Worm (Caenorhabditis elegans): ENCODE measurements around the gene ssp-33.

ce11 chrV:14726596-14726995, 15.4 kb downstream of the ssp-33 start, which contains the start of gene Y50E8A.1:
- no peak for TF ChIP-seq ref-1 (GFP tag; conservative IDR thresholded peaks at IDR 0.05)
- no peak for TF ChIP-seq ztf-23 (GFP tag; IDR thresholded peaks at IDR 0.05)
- no peak for TF ChIP-seq flt-1 (GFP tag; IDR thresholded peaks at IDR 0.05)
- TF ChIP-seq tab-1 (GFP tag; IDR thresholded peaks at IDR 0.05), result no peak
- no peak for TF ChIP-seq cog-1 (tag; optimal IDR thresholded peaks at IDR 0.05)
- no peak for TF ChIP-seq klf-2 (GFP tag; conservative IDR thresholded peaks at IDR 0.05)

Data from whole organism, midembryonic.